Worm (Caenorhabditis elegans) whole organism, midembryonic: Measurements from ENCODE around the gene sre-52.

Experiments used
- klf-2 ChIP-seq: fragments of 200-800 bp; sonication (Bioruptor generic); conservative IDR thresholded peaks from 2 replicates; pipeline ENCODE4 v1.3.6; 2022; ENCODE audit warnings: missing genetic modification reagents, missing genetic modification characterization, missing compliant biosample characterization
- med-1 ChIP-seq: sonication (generic microtip); optimal IDR thresholded peaks from 2 replicates; lab custom pipeline; 2017; ENCODE audit warnings: missing genetic modification characterization, mild to moderate bottlenecking, missing compliant biosample characterization, antibody characterized with exemption, missing genetic modification reagents; ENCODE audit not compliant: insufficient read depth
- ztf-23 ChIP-seq: fragments of 200-800 bp; sonication (Bioruptor generic); IDR thresholded peaks from 2 replicates; pipeline ENCODE4 v1.3.6; 2022; ENCODE audit warnings: missing genetic modification reagents, missing genetic modification characterization, missing compliant biosample characterization

ce11 chrII:12301233-12301632, 34.3 kb upstream of the sre-52 start:
- TF ChIP-seq klf-2 (no peak), ztf-23 (no peak), med-1 (GFP tag; lab: Kevin White, UChicago) (no peak)
